Fruit fly (Drosophila melanogaster): ENCODE data around the gene Tmtc1.

Tmtc1 gene

dm6 chr2L:2752460-2753411 lies 75.2 kb downstream of the Tmtc1 start, which contains the start of gene Pgk (continued):
- TF ChIP-seq CHES-1-like (GFP tag; optimal IDR thresholded peaks at IDR 0.05) (no peak), cwo (GFP tag; optimal IDR thresholded peaks at IDR 0.05) (no peak), jing (GFP tag; optimal IDR thresholded peaks at IDR 0.05) (no peak), sob (GFP tag; IDR thresholded peaks at IDR 0.05) (no peak), Bteb2 (GFP tag; optimal IDR thresholded peaks at IDR 0.05) (peak; percentile 39), Camta (GFP tag; optimal IDR thresholded peaks at IDR 0.05) (peak; percentile 28), pzg (GFP tag; optimal IDR thresholded peaks at IDR 0.05) (peak; percentile 32), NK7.1 (GFP tag; optimal IDR thresholded peaks at IDR 0.05) (peak; percentile 53), exex (tag; optimal IDR thresholded peaks at IDR 0.05) (peak; percentile 65), H15 (GFP tag; IDR thresholded peaks at IDR 0.05) (no peak), Dbx (GFP tag; IDR thresholded peaks at IDR 0.05) (no peak), peb (GFP tag; IDR thresholded peaks at IDR 0.05) (no peak), CG31224 (GFP tag; IDR thresholded peaks at IDR 0.05) (no peak), E2f2 (GFP tag; IDR thresholded peaks at IDR 0.05) (no peak), ERR (GFP tag; optimal IDR thresholded peaks at IDR 0.05) (peak; percentile 67), CG17829 (tag; optimal IDR thresholded peaks at IDR 0.05) (peak; percentile 4), Asciz (GFP tag; optimal IDR thresholded peaks at IDR 0.05) (peak; percentile 26), lab (GFP tag; optimal IDR thresholded peaks at IDR 0.05) (peak; percentile 67), maf-S (GFP tag; optimal IDR thresholded peaks at IDR 0.05) (no peak), wor (GFP tag; IDR thresholded peaks at IDR 0.05) (no peak), NC2β (GFP tag; optimal IDR thresholded peaks at IDR 0.05) (peak; percentile 84), Atf6 (GFP tag; IDR thresholded peaks at IDR 0.05) (no peak), CG17328 (GFP tag; IDR thresholded peaks at IDR 0.05) (no peak), HmgD (GFP tag; optimal IDR thresholded peaks at IDR 0.05) (peak; percentile 36), CG17568 (GFP tag; optimal IDR thresholded peaks at IDR 0.05) (peak; percentile 80), CG2202 (tag; optimal IDR thresholded peaks at IDR 0.05) (peak; percentile 32), Vsx1 (GFP tag; optimal IDR thresholded peaks at IDR 0.05) (no peak), Abd-B (GFP tag; optimal IDR thresholded peaks at IDR 0.05) (no peak), BEAF-32 (GFP tag; optimal IDR thresholded peaks at IDR 0.05) (no peak), CG2678 (tag; optimal IDR thresholded peaks at IDR 0.05) (peak; percentile 47), CG3726 (GFP tag; IDR thresholded peaks at IDR 0.05) (no peak), Ets65A (GFP tag) (peak; percentile 94), bigmax (GFP tag; optimal IDR thresholded peaks at IDR 0.05) (no peak), schlank (tag; optimal IDR thresholded peaks at IDR 0.05) (no peak), psq (GFP tag; optimal IDR thresholded peaks at IDR 0.05) (no peak), ham (GFP tag; IDR thresholded peaks at IDR 0.05) (no peak), Blimp-1 (GFP tag; optimal IDR thresholded peaks at IDR 0.05) (peak; percentile 48), otp (GFP tag; IDR thresholded peaks at IDR 0.05) (no peak), tx (GFP tag; optimal IDR thresholded peaks at IDR 0.05) (no peak), cato (GFP tag; optimal IDR thresholded peaks at IDR 0.05; ENCODE audit: borderline replicate concordance) (no peak), chinmo (GFP tag; IDR thresholded peaks at IDR 0.05; ENCODE audit: partially characterized antibody) (no peak), CG14667 (GFP tag; IDR thresholded peaks at IDR 0.05) (no peak), knrl (GFP tag; IDR thresholded peaks at IDR 0.05; ENCODE audit: partially characterized antibody) (no peak), CG18476 (GFP tag; optimal IDR thresholded peaks at IDR 0.05) (peak; percentile 59), row (GFP tag; IDR thresholded peaks at IDR 0.05) (no peak), CG9437 (GFP tag; optimal IDR thresholded peaks at IDR 0.05) (peak; percentile 30), CG9817 (tag; optimal IDR thresholded peaks at IDR 0.05) (peak; percentile 16), CG14710 (tag; optimal IDR thresholded peaks at IDR 0.05) (peak; percentile 25), pho (GFP tag; optimal IDR thresholded peaks at IDR 0.05) (peak; percentile 47)
